Fruit fly (Drosophila melanogaster) whole organism, prepupa: Measurements from ENCODE around the gene eEF1delta.

ENCODE experiments used
- Blimp-1 ChIP-seq: fragments of 200-800 bp; sonication (Bioruptor generic); optimal IDR thresholded peaks from 3 replicates; lab custom pipeline; 2017; ENCODE audit warnings: missing biosample characterization, missing genetic modification characterization, mild to moderate bottlenecking, moderate library complexity, missing genetic modification reagents
- CG11294 ChIP-seq: fragments of 200-800 bp; sonication (Bioruptor generic); IDR thresholded peaks from 2 replicates; pipeline ENCODE4 v1.3.6; 2022; ENCODE audit warnings: missing biosample characterization, missing genetic modification characterization
- CG11902 ChIP-seq: fragments of 200-800 bp; sonication (Bioruptor generic); optimal IDR thresholded peaks from 3 replicates; lab custom pipeline; 2016; ENCODE audit warnings: missing biosample characterization, missing genetic modification characterization
- CG1621 ChIP-seq: fragments of 200-800 bp; sonication (Bioruptor generic); optimal IDR thresholded peaks from 3 replicates; lab custom pipeline; 2018; ENCODE audit warnings: missing biosample characterization, mild to moderate bottlenecking, missing genetic modification characterization
- CG4318 ChIP-seq: fragments of 200-800 bp; sonication (Bioruptor generic); optimal IDR thresholded peaks from 3 replicates; lab custom pipeline; 2017; ENCODE audit warnings: missing biosample characterization, mild to moderate bottlenecking, missing genetic modification characterization
- CG6163 ChIP-seq: fragments of 200-800 bp; sonication (Bioruptor generic); IDR thresholded peaks from 3 replicates; pipeline ENCODE4 v1.3.6; 2022; ENCODE audit warnings: missing biosample characterization, missing genetic modification characterization
- CG6808 ChIP-seq: fragments of 200-800 bp; sonication (Bioruptor generic); optimal IDR thresholded peaks from 3 replicates; lab custom pipeline; 2017; ENCODE audit warnings: missing biosample characterization, missing genetic modification characterization, mild to moderate bottlenecking, moderate library complexity, missing genetic modification reagents
- CG6854 ChIP-seq: fragments of 200-800 bp; sonication (Bioruptor generic); optimal IDR thresholded peaks from 2 replicates; lab custom pipeline; 2017; ENCODE audit warnings: missing biosample characterization, mild to moderate bottlenecking, missing genetic modification characterization
- CG8119 ChIP-seq: fragments of 200-800 bp; sonication (Bioruptor generic); IDR thresholded peaks from 3 replicates; pipeline ENCODE4 v1.3.6; 2022; ENCODE audit warnings: missing biosample characterization, missing genetic modification characterization
- CG8632 ChIP-seq: fragments of 200-800 bp; sonication (Bioruptor generic); optimal IDR thresholded peaks from 3 replicates; lab custom pipeline; 2016; ENCODE audit warnings: missing biosample characterization, missing genetic modification characterization
- Eip78C ChIP-seq: fragments of 200-800 bp; sonication (Bioruptor generic); peaks from one replicate; lab custom pipeline; 2016; ENCODE audit warnings: missing biosample characterization, missing genetic modification characterization
- Eip93F ChIP-seq: fragments of 200-800 bp; sonication (Bioruptor generic); optimal IDR thresholded peaks from 2 replicates; lab custom pipeline; 2016; ENCODE audit warnings: missing biosample characterization, mild to moderate bottlenecking, missing genetic modification characterization
- Gug ChIP-seq: fragments of 200-800 bp; sonication (Bioruptor generic); IDR thresholded peaks from 2 replicates; pipeline ENCODE4 v1.3.6; 2022; ENCODE audit warnings: missing biosample characterization, missing genetic modification characterization
- Hr39 ChIP-seq: fragments of 200-800 bp; sonication (Bioruptor generic); optimal IDR thresholded peaks from 2 replicates; lab custom pipeline; 2016; ENCODE audit warnings: missing biosample characterization, missing genetic modification characterization
- Hr4 ChIP-seq: fragments of 200-800 bp; sonication (Bioruptor generic); optimal IDR thresholded peaks from 3 replicates; lab custom pipeline; 2016; ENCODE audit warnings: missing biosample characterization, missing genetic modification characterization
- Lpt ChIP-seq: fragments of 200-800 bp; sonication (Bioruptor generic); optimal IDR thresholded peaks from 3 replicates; lab custom pipeline; 2016; ENCODE audit warnings: missing biosample characterization, missing genetic modification characterization
- Met ChIP-seq: fragments of 200-800 bp; sonication (Bioruptor generic); optimal IDR thresholded peaks from 3 replicates; lab custom pipeline; 2016; ENCODE audit warnings: missing biosample characterization, missing genetic modification characterization
- Sox102F ChIP-seq: fragments of 200-800 bp; sonication (Bioruptor generic); optimal IDR thresholded peaks from 2 replicates; lab custom pipeline; 2016; ENCODE audit warnings: missing biosample characterization, mild to moderate bottlenecking, missing genetic modification characterization
- Sox15 ChIP-seq: fragments of 200-800 bp; sonication (Bioruptor generic); optimal IDR thresholded peaks from 3 replicates; lab custom pipeline; 2016; ENCODE audit warnings: missing biosample characterization, missing genetic modification characterization
- acj6 ChIP-seq: fragments of 200-800 bp; sonication (Bioruptor generic); optimal IDR thresholded peaks from 3 replicates; lab custom pipeline; 2016; ENCODE audit warnings: missing biosample characterization, missing genetic modification characterization
- cyc ChIP-seq: fragments of 200-800 bp; sonication (Bioruptor generic); optimal IDR thresholded peaks from 3 replicates; lab custom pipeline; 2016; ENCODE audit warnings: missing biosample characterization, missing genetic modification characterization
- esn ChIP-seq: fragments of 200-800 bp; sonication (Bioruptor generic); optimal IDR thresholded peaks from 2 replicates; lab custom pipeline; 2016; ENCODE audit warnings: missing biosample characterization, mild to moderate bottlenecking, missing genetic modification characterization, moderate library complexity
- fd59A ChIP-seq: fragments of 200-800 bp; sonication (Bioruptor generic); optimal IDR thresholded peaks from 2 replicates; lab custom pipeline; 2017; ENCODE audit warnings: missing biosample characterization, mild to moderate bottlenecking, missing genetic modification characterization, missing genetic modification reagents
- fd85E ChIP-seq: fragments of 200-800 bp; sonication (Bioruptor generic); optimal IDR thresholded peaks from 3 replicates; lab custom pipeline; 2016; ENCODE audit warnings: missing biosample characterization, missing genetic modification characterization
- fkh ChIP-seq: fragments of 200-800 bp; sonication (Bioruptor generic); optimal IDR thresholded peaks from 3 replicates; lab custom pipeline; 2017; ENCODE audit warnings: missing biosample characterization, mild to moderate bottlenecking, missing genetic modification characterization, moderate library complexity
- net ChIP-seq: fragments of 200-800 bp; sonication (Bioruptor generic); optimal IDR thresholded peaks from 3 replicates; lab custom pipeline; 2016; ENCODE audit warnings: missing biosample characterization, missing genetic modification characterization
- spab ChIP-seq: fragments of 200-800 bp; sonication (Bioruptor generic); optimal IDR thresholded peaks from 2 replicates; lab custom pipeline; 2017; ENCODE audit warnings: missing biosample characterization, mild to moderate bottlenecking, missing genetic modification characterization, missing genetic modification reagents
- topi ChIP-seq: fragments of 200-800 bp; sonication (Bioruptor generic); optimal IDR thresholded peaks from 3 replicates; lab custom pipeline; 2016; ENCODE audit warnings: missing biosample characterization, missing genetic modification characterization

eEF1delta gene

dm6 chr2L:10260750-10261493, 28.6 kb downstream of the eEF1delta start, which contains the start of gene Pten (continued):
- TF ChIP-seq fkh (GFP tag; lab: Kevin White, UChicago) = peak; percentile 86
- TF ChIP-seq topi = peak; percentile 68
- TF ChIP-seq Eip93F = no peak

dm6 chr2L:10261774-10262173, 29.5 kb downstream of the eEF1delta start:
- TF ChIP-seq cyc (GFP tag; lab: Kevin White, UChicago) (no peak), Met (GFP tag; lab: Kevin White, UChicago) (no peak), Hr4 (no peak)
- TF ChIP-seq, all 60 proteins: peak for 0

dm6 chr2L:10263343-10263744, 31.0 kb downstream of the eEF1delta start, which contains the start of gene Rsf1:
Gene Rsf1 (minus strand): TSS chr2L:10263554.
- no peak for TF ChIP-seq CG11902 (GFP tag; lab: Kevin White, UChicago)
- peak; percentile 18 for TF ChIP-seq Eip78C (GFP tag; lab: Kevin White, UChicago)
- TF ChIP-seq, all 60 proteins: peak for 1

dm6 chr2L:10263830-10264634, 31.7 kb downstream of the eEF1delta start, which contains the start of gene REPTOR-BP:
Gene REPTOR-BP (plus strand): TSS chr2L:10264125.
- peak; percentile 43 for TF ChIP-seq Eip78C (GFP tag; lab: Kevin White, UChicago)
- no peak for TF ChIP-seq CG8119 (GFP tag; lab: Robert Waterston, UW)
- peak; percentile 64 for TF ChIP-seq fkh (GFP tag; lab: Kevin White, UChicago)
- peak; percentile 31 for TF ChIP-seq Eip93F
- TF ChIP-seq, all 60 proteins: peak for 3

- TF ChIP-seq CG6854 (GFP tag; lab: Kevin White, UChicago) = no peak
- TF ChIP-seq esn = peak; percentile 30
- no peak for TF ChIP-seq fd85E (GFP tag; lab: Kevin White, UChicago)
- peak; percentile 43 for TF ChIP-seq fkh (GFP tag; lab: Kevin White, UChicago)
Measured at dm6 chr2L:10265129-10265528, 32.8 kb downstream of the eEF1delta start, which contains the start of gene Mob3. Gene Mob3 (plus strand): TSS chr2L:10265336.

- TF ChIP-seq fd59A (GFP tag; lab: Kevin White, UChicago) (no peak), fkh (GFP tag; lab: Kevin White, UChicago) (peak; percentile 78)
Measured at dm6 chr2L:10266511-10266910, 34.2 kb downstream of the eEF1delta start, which contains the start of gene CG4953. Gene CG4953 (plus strand): TSS chr2L:10266703.

dm6 chr2L:10268688-10269087, 36.4 kb downstream of the eEF1delta start, which contains the start of gene CG4957:
Gene CG4957 (plus strand): TSS chr2L:10268872.
- no peak for TF ChIP-seq CG4318 (GFP tag; lab: Kevin White, UChicago)
- TF ChIP-seq Blimp-1 = no peak

- TF ChIP-seq net = no peak
- no peak for TF ChIP-seq CG6808 (GFP tag; lab: Kevin White, UChicago)
- no peak for TF ChIP-seq acj6
- no peak for TF ChIP-seq esn
- no peak for TF ChIP-seq CG1621 (tag; lab: Kevin White, UChicago)
- TF ChIP-seq CG11294 (GFP tag; lab: Robert Waterston, UW) = no peak
- no peak for TF ChIP-seq Hr39 (GFP tag; lab: Kevin White, UChicago)
- no peak for TF ChIP-seq Blimp-1
- no peak for TF ChIP-seq Sox15 (GFP tag; lab: Kevin White, UChicago)
- TF ChIP-seq Gug (GFP tag; lab: Robert Waterston, UW) = no peak
- TF ChIP-seq CG8632 (GFP tag; lab: Kevin White, UChicago) = no peak
- TF ChIP-seq fd85E (GFP tag; lab: Kevin White, UChicago) = no peak
- TF ChIP-seq Sox102F (GFP tag; lab: Kevin White, UChicago) = no peak
- TF ChIP-seq spab = no peak
- no peak for TF ChIP-seq Lpt (GFP tag; lab: Kevin White, UChicago)
- no peak for TF ChIP-seq CG6163 (GFP tag; lab: Robert Waterston, UW)
- TF ChIP-seq CG11902 (GFP tag; lab: Kevin White, UChicago) = no peak
- no peak for TF ChIP-seq cyc (GFP tag; lab: Kevin White, UChicago)
- TF ChIP-seq topi = no peak
Measured at dm6 chr2L:10269854-10270253, 37.5 kb downstream of the eEF1delta start, which contains the start of gene Mulk. Gene Mulk (plus strand): TSS chr2L:10270051.
